Worm (Caenorhabditis elegans) whole organism, L2 larva: ENCODE measurements around the gene srsx-19.

Source experiments
- F13H6.1 ChIP-seq: sonication (generic microtip); optimal IDR thresholded peaks from 2 replicates; lab custom pipeline; 2016; ENCODE audit warnings: missing genetic modification characterization, missing compliant biosample characterization
- R02D3.7 ChIP-seq: fragments of 150-350 bp; optimal IDR thresholded peaks from 2 replicates; lab custom pipeline; 2014; ENCODE audit warnings: missing biosample characterization, missing genetic modification characterization
- Y55F3AM.14 ChIP-seq: fragments of 200-800 bp; sonication (Bioruptor generic); optimal IDR thresholded peaks from 2 replicates; lab custom pipeline; 2018; ENCODE audit warnings: mild to moderate bottlenecking, missing genetic modification characterization, missing compliant biosample characterization
- ZK546.5 ChIP-seq: sonication (generic microtip); optimal IDR thresholded peaks from 2 replicates; lab custom pipeline; 2017; ENCODE audit warnings: missing biosample characterization, missing genetic modification characterization
- alr-1 ChIP-seq: fragments of 150-350 bp; optimal IDR thresholded peaks from 2 replicates; lab custom pipeline; 2014; ENCODE audit warnings: missing biosample characterization, missing genetic modification characterization
- aly-2 ChIP-seq: fragments of 150-350 bp; optimal IDR thresholded peaks from 2 replicates; lab custom pipeline; 2014; ENCODE audit warnings: missing biosample characterization, missing genetic modification characterization
- ama-1 ChIP-seq: fragments of 150-350 bp; optimal IDR thresholded peaks from 2 replicates; lab custom pipeline; 2018; ENCODE audit warnings: inconsistent platforms
- blmp-1 ChIP-seq: sonication (generic microtip); optimal IDR thresholded peaks from 2 replicates; lab custom pipeline; 2017; ENCODE audit warnings: missing genetic modification characterization, mild to moderate bottlenecking, missing compliant biosample characterization, antibody characterized with exemption, moderate library complexity; ENCODE audit not compliant: insufficient read depth
- crh-2 ChIP-seq: sonication (generic microtip); optimal IDR thresholded peaks from 2 replicates; lab custom pipeline; 2017; ENCODE audit warnings: missing biosample characterization, missing genetic modification characterization
- dmd-4 ChIP-seq: sonication (generic microtip); optimal IDR thresholded peaks from 2 replicates; lab custom pipeline; 2017; ENCODE audit warnings: missing biosample characterization, missing genetic modification characterization
- egl-27 ChIP-seq: sonication (generic microtip); optimal IDR thresholded peaks from 3 replicates; lab custom pipeline; 2017; ENCODE audit warnings: missing biosample characterization, missing genetic modification reagents, missing genetic modification characterization
- elt-1 ChIP-seq: fragments of 150-350 bp; optimal IDR thresholded peaks from 2 replicates; lab custom pipeline; 2014; ENCODE audit warnings: missing biosample characterization, missing genetic modification characterization
- elt-3 ChIP-seq: sonication (generic microtip); optimal IDR thresholded peaks from 2 replicates; lab custom pipeline; 2017; ENCODE audit warnings: missing biosample characterization, missing genetic modification characterization
- fos-1 ChIP-seq: fragments of 150-350 bp; optimal IDR thresholded peaks from 2 replicates; lab custom pipeline; 2014; ENCODE audit warnings: missing biosample characterization, missing genetic modification characterization
- gmeb-1 ChIP-seq: fragments of 150-350 bp; optimal IDR thresholded peaks from 2 replicates; lab custom pipeline; 2014; ENCODE audit warnings: missing biosample characterization, missing genetic modification characterization
- lin-11 ChIP-seq: fragments of 150-350 bp; sonication (generic microtip); optimal IDR thresholded peaks from 2 replicates; lab custom pipeline; 2014; ENCODE audit warnings: missing biosample characterization, missing genetic modification characterization, inconsistent platforms, mixed read lengths
- lin-39 ChIP-seq: fragments of 150-350 bp; optimal IDR thresholded peaks from 2 replicates; lab custom pipeline; 2014; ENCODE audit warnings: missing biosample characterization, missing genetic modification reagents, missing genetic modification characterization
- lsy-2 ChIP-seq, 2 experiments: fragments of 150-350 bp in 1 of 2; sonication (generic microtip) in 1 of 2; optimal IDR thresholded peaks; 2 replicates each; lab custom pipeline; 2014 to 2017; ENCODE audit warnings: missing biosample characterization in 2 of 2, missing genetic modification characterization in 2 of 2
- mab-5 ChIP-seq: fragments of 150-350 bp; optimal IDR thresholded peaks from 2 replicates; lab custom pipeline; 2014; ENCODE audit warnings: missing biosample characterization, missing genetic modification characterization
- mbf-1 ChIP-seq: sonication (generic microtip); optimal IDR thresholded peaks from 2 replicates; lab custom pipeline; 2017; ENCODE audit warnings: missing biosample characterization, missing genetic modification characterization
- mdl-1 ChIP-seq, 2 experiments: fragments of 150-350 bp in 1 of 2; sonication (generic microtip) in 1 of 2; optimal IDR thresholded peaks; 2 replicates each; lab custom pipeline; 2017; ENCODE audit warnings: missing biosample characterization in 2 of 2, missing genetic modification characterization in 2 of 2
- nhr-11 ChIP-seq: fragments of 150-350 bp; optimal IDR thresholded peaks from 2 replicates; lab custom pipeline; 2014; ENCODE audit warnings: missing biosample characterization, missing genetic modification characterization
- nhr-12 ChIP-seq: fragments of 150-350 bp; optimal IDR thresholded peaks from 2 replicates; lab custom pipeline; 2014; ENCODE audit warnings: missing biosample characterization, missing genetic modification characterization
- nhr-129 ChIP-seq: fragments of 150-350 bp; optimal IDR thresholded peaks from 2 replicates; lab custom pipeline; 2014; ENCODE audit warnings: missing biosample characterization, missing genetic modification characterization
- nhr-21 ChIP-seq: fragments of 150-350 bp; optimal IDR thresholded peaks from 2 replicates; lab custom pipeline; 2014; ENCODE audit warnings: missing biosample characterization, missing genetic modification characterization
- nhr-23 ChIP-seq: fragments of 150-350 bp; optimal IDR thresholded peaks from 2 replicates; lab custom pipeline; 2014; ENCODE audit warnings: missing biosample characterization, missing genetic modification reagents, missing genetic modification characterization
- nhr-237 ChIP-seq: fragments of 150-350 bp; optimal IDR thresholded peaks from 2 replicates; lab custom pipeline; 2014; ENCODE audit warnings: missing biosample characterization, missing genetic modification characterization
- nhr-25 ChIP-seq: fragments of 150-350 bp; sonication (generic microtip); optimal IDR thresholded peaks from 3 replicates; lab custom pipeline; 2014; ENCODE audit warnings: missing biosample characterization, missing genetic modification characterization
- nhr-6 ChIP-seq: fragments of 150-350 bp; optimal IDR thresholded peaks from 2 replicates; lab custom pipeline; 2014; ENCODE audit warnings: missing biosample characterization, missing genetic modification characterization
- nhr-77 ChIP-seq: fragments of 150-350 bp; optimal IDR thresholded peaks from 2 replicates; lab custom pipeline; 2014; ENCODE audit warnings: missing biosample characterization, missing genetic modification characterization
- skn-1 ChIP-seq: sonication (generic microtip); optimal IDR thresholded peaks from 2 replicates; lab custom pipeline; 2017; ENCODE audit warnings: missing biosample characterization, missing genetic modification characterization
- sma-9 ChIP-seq, 2 experiments: fragments of 150-350 bp in 1 of 2; sonication (generic microtip) in 1 of 2; optimal IDR thresholded peaks; 2 replicates each; lab custom pipeline; 2014 to 2016; ENCODE audit warnings: missing genetic modification characterization in 2 of 2, mild to moderate bottlenecking in 1 of 2, missing biosample characterization in 1 of 2, missing compliant biosample characterization in 1 of 2, missing genetic modification reagents in 1 of 2, moderate library complexity in 1 of 2
- snpc-4 ChIP-seq: fragments of 150-350 bp; optimal IDR thresholded peaks from 2 replicates; lab custom pipeline; 2014; ENCODE audit warnings: missing biosample characterization, missing genetic modification characterization
- unc-55 ChIP-seq: fragments of 150-350 bp; sonication (generic microtip); optimal IDR thresholded peaks from 3 replicates; lab custom pipeline; 2014; ENCODE audit warnings: missing biosample characterization, missing genetic modification reagents, missing genetic modification characterization
- unc-62 ChIP-seq: fragments of 150-350 bp; optimal IDR thresholded peaks from 2 replicates; lab custom pipeline; 2014; ENCODE audit warnings: missing biosample characterization, missing genetic modification reagents, missing genetic modification characterization
- zag-1 ChIP-seq: fragments of 150-350 bp; optimal IDR thresholded peaks from 2 replicates; lab custom pipeline; 2014; ENCODE audit warnings: missing biosample characterization, missing genetic modification characterization
- ztf-1 ChIP-seq: fragments of 200-800 bp; sonication (Bioruptor generic); conservative IDR thresholded peaks from 2 replicates; pipeline ENCODE4 v1.3.6; 2022; ENCODE audit warnings: missing genetic modification characterization, missing compliant biosample characterization
- ztf-11 ChIP-seq: sonication (generic microtip); optimal IDR thresholded peaks from 2 replicates; lab custom pipeline; 2017; ENCODE audit warnings: missing biosample characterization, missing genetic modification characterization
- ztf-4 ChIP-seq: fragments of 150-350 bp; optimal IDR thresholded peaks from 2 replicates; lab custom pipeline; 2014; ENCODE audit warnings: missing biosample characterization, missing genetic modification characterization

The srsx-19 gene

DNA sequence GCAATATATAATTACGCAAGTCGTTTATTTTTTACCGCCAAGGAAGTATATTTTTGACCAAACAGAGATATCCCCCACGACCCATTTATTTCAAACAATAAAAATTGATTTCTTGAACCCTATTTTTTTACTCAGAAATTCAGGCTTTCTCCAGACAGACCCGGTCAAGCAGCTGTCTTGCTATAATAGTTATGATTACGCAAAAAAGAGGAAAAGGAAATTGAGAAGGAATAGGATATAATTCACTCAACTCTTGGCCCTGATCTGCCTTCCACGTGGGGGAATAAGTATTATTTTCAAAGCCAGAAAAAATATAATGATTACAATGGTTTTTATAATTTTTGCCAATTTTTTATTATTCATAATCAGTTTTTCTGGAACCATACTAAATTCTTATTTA is 30.3 kb upstream of the srsx-19 start, which contains the start of gene srx-136:
Gene srx-136, plus strand, starts transcription at position 301 of the 400 bp plus-strand sequence.
- TF ChIP-seq alr-1 (no peak), mbf-1 (tag; lab: Kevin White, UChicago) (no peak), blmp-1 (tag; lab: Kevin White, UChicago) (no peak), sma-9 (GFP tag; optimal IDR thresholded peaks at IDR 0.05; lab: Kevin White, UChicago) (no peak), sma-9 (tag; optimal IDR thresholded peaks at IDR 0.05; lab: Kevin White, UChicago) (no peak)

DNA sequence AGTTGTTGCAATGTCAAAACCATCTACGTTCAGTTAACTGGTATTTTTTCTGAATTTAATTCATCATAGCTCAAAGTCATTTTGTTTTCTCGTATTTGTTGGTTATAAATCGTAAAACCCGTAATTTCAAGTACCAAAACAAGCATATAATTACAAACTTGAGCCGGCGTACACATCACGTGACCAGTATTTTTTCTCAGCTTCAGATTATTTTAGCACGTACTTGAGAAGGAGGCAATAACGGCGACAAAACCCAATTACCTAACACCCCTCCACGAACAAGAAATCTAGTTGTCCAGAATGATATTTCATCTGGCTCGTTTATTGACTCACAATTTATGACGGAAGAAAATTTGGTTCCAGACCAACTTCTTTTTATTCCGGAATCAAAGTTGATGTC is 28.6 kb upstream of the srsx-19 start, which contains the start of gene srx-135:
Gene srx-135, plus strand, starts transcription at position 301 of the 400 bp plus-strand sequence.
- TF ChIP-seq alr-1: no peak
- TF ChIP-seq nhr-23: no peak
- no peak for TF ChIP-seq nhr-237 (tag; lab: Kevin White, UChicago)
- TF ChIP-seq zag-1 (tag; lab: Kevin White, UChicago): no peak
- TF ChIP-seq elt-1 (tag; lab: Kevin White, UChicago): no peak
- TF ChIP-seq mbf-1 (tag; lab: Kevin White, UChicago): no peak
- no peak for TF ChIP-seq unc-55 (GFP tag; lab: Kevin White, UChicago)
- TF ChIP-seq ztf-11 (tag; lab: Kevin White, UChicago): no peak
- no peak for TF ChIP-seq nhr-25
- TF ChIP-seq F13H6.1 (tag; lab: Kevin White, UChicago): no peak
- TF ChIP-seq mdl-1 (tag; optimal IDR thresholded peaks at IDR 0.05; lab: Kevin White, UChicago): no peak
- TF ChIP-seq mab-5 (tag; lab: Kevin White, UChicago): no peak
- no peak for TF ChIP-seq crh-2 (tag; lab: Kevin White, UChicago)
- TF ChIP-seq lin-11: no peak
- no peak for TF ChIP-seq snpc-4
- no peak for TF ChIP-seq lsy-2 (tag; optimal IDR thresholded peaks at IDR 0.05; lab: Kevin White, UChicago)
- no peak for TF ChIP-seq ztf-4 (tag; lab: Kevin White, UChicago)

DNA sequence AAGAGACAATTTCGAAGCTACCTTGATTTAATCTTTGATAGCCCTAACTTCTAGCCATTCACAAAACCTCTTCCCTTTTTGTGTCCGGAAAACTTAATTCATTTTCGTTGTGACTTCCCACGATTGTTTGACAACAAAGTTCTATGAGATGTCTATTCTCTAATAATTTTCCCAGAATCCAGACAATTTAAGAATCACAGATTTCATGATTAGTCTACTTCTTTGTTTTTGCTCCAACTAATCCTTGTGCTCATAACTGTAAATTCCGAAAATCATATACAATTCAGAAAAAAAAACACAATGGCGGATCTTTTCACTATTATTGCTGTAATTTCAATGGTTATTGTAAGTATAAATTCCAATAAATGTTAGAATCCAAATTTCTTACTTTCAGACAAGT is 25.0 kb upstream of the srsx-19 start, which contains the start of gene srx-137:
Gene srx-137, plus strand, starts transcription at position 301 of the 400 bp plus-strand sequence.
- no peak for TF ChIP-seq nhr-129 (tag; lab: Kevin White, UChicago)
- TF ChIP-seq egl-27 (tag; lab: Kevin White, UChicago): no peak
- no peak for TF ChIP-seq alr-1
- TF ChIP-seq Y55F3AM.14 (GFP tag; lab: Kevin White, UChicago): no peak
- no peak for TF ChIP-seq ama-1 (lab: Kevin White, UChicago)
- TF ChIP-seq unc-62: no peak
- no peak for TF ChIP-seq nhr-11 (tag; lab: Kevin White, UChicago)
- no peak for TF ChIP-seq nhr-21
- no peak for TF ChIP-seq elt-3
- no peak for TF ChIP-seq R02D3.7 (tag; lab: Kevin White, UChicago)
- TF ChIP-seq nhr-6 (tag; lab: Kevin White, UChicago): no peak
- no peak for TF ChIP-seq dmd-4 (tag; lab: Kevin White, UChicago)
- TF ChIP-seq ztf-11 (tag; lab: Kevin White, UChicago): no peak
- no peak for TF ChIP-seq skn-1 (tag; lab: Kevin White, UChicago)
- TF ChIP-seq gmeb-1: no peak
- no peak for TF ChIP-seq fos-1 (tag; lab: Kevin White, UChicago)
- TF ChIP-seq ZK546.5 (tag; lab: Kevin White, UChicago): no peak
- TF ChIP-seq lin-39 (tag; lab: Kevin White, UChicago): no peak
- TF ChIP-seq F13H6.1 (tag; lab: Kevin White, UChicago): no peak

DNA sequence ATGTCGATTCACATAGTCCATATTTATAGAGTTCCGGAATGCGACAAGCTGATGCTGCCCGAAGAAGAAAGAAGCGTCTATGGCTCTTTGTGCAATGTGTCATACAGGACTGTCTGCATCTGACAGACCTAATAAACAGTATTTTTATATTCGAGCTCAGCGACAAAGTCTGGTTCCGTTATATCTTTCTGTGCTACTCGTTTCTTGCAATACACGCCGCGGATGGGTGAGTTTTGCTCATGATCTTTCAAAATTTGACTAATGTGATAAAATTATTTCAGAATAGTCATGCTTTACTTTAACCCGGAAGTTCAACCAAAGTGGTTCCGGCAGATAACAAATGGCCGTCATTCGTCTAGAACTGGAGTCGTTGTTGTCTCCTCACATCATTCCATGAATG is 23.8 kb upstream of the srsx-19 start:
- TF ChIP-seq nhr-6 (tag; lab: Kevin White, UChicago) (no peak), skn-1 (tag; lab: Kevin White, UChicago) (no peak), ztf-1 (GFP tag; lab: Robert Waterston, UW) (no peak), R02D3.7 (tag; lab: Kevin White, UChicago) (no peak), fos-1 (tag; lab: Kevin White, UChicago) (no peak), mdl-1 (tag; optimal IDR thresholded peaks at IDR 0.05; lab: Kevin White, UChicago) (no peak), egl-27 (tag; lab: Kevin White, UChicago) (no peak), Y55F3AM.14 (GFP tag; lab: Kevin White, UChicago) (no peak), snpc-4 (no peak), lin-11 (no peak), aly-2 (no peak), elt-3 (no peak), nhr-12 (tag; lab: Kevin White, UChicago) (no peak), nhr-237 (tag; lab: Kevin White, UChicago) (no peak), ZK546.5 (tag; lab: Kevin White, UChicago) (no peak), nhr-129 (tag; lab: Kevin White, UChicago) (no peak), ztf-11 (tag; lab: Kevin White, UChicago) (no peak), nhr-77 (tag; lab: Kevin White, UChicago) (no peak)
- TF ChIP-seq, all 48 proteins: peak for 0
